Worm (Caenorhabditis elegans) whole organism, L4 larva: Measurements from ENCODE around the gene spp-20.

Experiments
- D1046.2 ChIP-seq: fragments of 200-800 bp; sonication (Bioruptor generic); IDR thresholded peaks from 2 replicates; pipeline ENCODE4 v1.3.6; 2022; ENCODE audit warnings: missing genetic modification characterization, missing compliant biosample characterization
- F10B5.3 ChIP-seq: sonication (generic microtip); optimal IDR thresholded peaks from 2 replicates; lab custom pipeline; 2016; ENCODE audit warnings: mild to moderate bottlenecking, missing genetic modification characterization, missing compliant biosample characterization
- F49E8.2 ChIP-seq: sonication (generic microtip); optimal IDR thresholded peaks from 2 replicates; lab custom pipeline; 2016; ENCODE audit warnings: missing compliant biosample characterization, mild to moderate bottlenecking, missing genetic modification characterization, borderline replicate concordance
- T26A8.4 ChIP-seq: fragments of 200-800 bp; sonication (Bioruptor generic); IDR thresholded peaks from 2 replicates; pipeline ENCODE4 v1.3.6; 2022; ENCODE audit warnings: missing genetic modification characterization, missing compliant biosample characterization
- ZK337.2 ChIP-seq: fragments of 200-800 bp; sonication (Bioruptor generic); IDR thresholded peaks from 2 replicates; pipeline ENCODE4 v1.3.6; 2022; ENCODE audit warnings: missing genetic modification reagents, missing genetic modification characterization, missing compliant biosample characterization
- aha-1 ChIP-seq: fragments of 150-350 bp; peaks from one replicate; lab custom pipeline; 2014; ENCODE audit warnings: missing biosample characterization, missing genetic modification characterization
- aly-2 ChIP-seq: sonication (generic microtip); optimal IDR thresholded peaks from 2 replicates; lab custom pipeline; 2018; ENCODE audit warnings: missing biosample characterization, missing genetic modification characterization
- attf-4 ChIP-seq: sonication (generic microtip); optimal IDR thresholded peaks from 3 replicates; lab custom pipeline; 2017; ENCODE audit warnings: missing biosample characterization, missing genetic modification characterization
- ceh-20 ChIP-seq: fragments of 200-800 bp; sonication (Bioruptor generic); IDR thresholded peaks from 2 replicates; pipeline ENCODE4 v1.3.6; 2022; ENCODE audit warnings: missing genetic modification reagents, missing genetic modification characterization, missing compliant biosample characterization
- ceh-28 ChIP-seq: fragments of 150-350 bp; optimal IDR thresholded peaks from 2 replicates; lab custom pipeline; 2014; ENCODE audit warnings: missing biosample characterization, missing genetic modification reagents, missing genetic modification characterization
- ceh-44 ChIP-seq: fragments of 200-800 bp; sonication (Bioruptor generic); IDR thresholded peaks from 2 replicates; pipeline ENCODE4 v1.3.6; 2022; ENCODE audit warnings: missing genetic modification reagents, missing genetic modification characterization, missing compliant biosample characterization
- ceh-62 ChIP-seq: sonication (generic microtip); optimal IDR thresholded peaks from 2 replicates; lab custom pipeline; 2017; ENCODE audit warnings: missing biosample characterization, missing genetic modification characterization
- ces-1 ChIP-seq: fragments of 150-350 bp; sonication (generic microtip); optimal IDR thresholded peaks from 4 replicates; lab custom pipeline; 2014; ENCODE audit warnings: missing biosample characterization, missing genetic modification reagents, missing genetic modification characterization
- cey-2 ChIP-seq: sonication (generic microtip); optimal IDR thresholded peaks from 3 replicates; lab custom pipeline; 2017; ENCODE audit warnings: missing genetic modification characterization, mild to moderate bottlenecking, missing compliant biosample characterization, antibody characterized with exemption, borderline replicate concordance; ENCODE audit not compliant: insufficient read depth
- daf-8 ChIP-seq: fragments of 200-800 bp; sonication (Bioruptor generic); IDR thresholded peaks from 2 replicates; pipeline ENCODE4 v1.3.6; 2022; ENCODE audit warnings: missing genetic modification characterization, missing compliant biosample characterization
- dmd-6 ChIP-seq: fragments of 200-800 bp; sonication (Bioruptor generic); IDR thresholded peaks from 2 replicates; pipeline ENCODE4 v1.3.6; 2022; ENCODE audit warnings: missing genetic modification reagents, missing genetic modification characterization, missing compliant biosample characterization
- dmd-8 ChIP-seq: fragments of 200-800 bp; sonication (Bioruptor generic); IDR thresholded peaks from 2 replicates; pipeline ENCODE4 v1.3.6; 2022; ENCODE audit warnings: missing genetic modification characterization, missing compliant biosample characterization
- dmd-9 ChIP-seq: fragments of 200-800 bp; sonication (Bioruptor generic); IDR thresholded peaks from 2 replicates; pipeline ENCODE4 v1.3.6; 2022; ENCODE audit warnings: missing genetic modification reagents, missing genetic modification characterization, missing compliant biosample characterization
- dpl-1 ChIP-seq: fragments of 150-350 bp; optimal IDR thresholded peaks from 2 replicates; lab custom pipeline; 2014; ENCODE audit warnings: missing biosample characterization, missing genetic modification reagents, missing genetic modification characterization
- dve-1 ChIP-seq: sonication (generic microtip); optimal IDR thresholded peaks from 2 replicates; lab custom pipeline; 2017; ENCODE audit warnings: antibody characterized with exemption, mild to moderate bottlenecking, missing genetic modification characterization, missing compliant biosample characterization; ENCODE audit not compliant: insufficient read depth
- fkh-10 ChIP-seq: fragments of 150-350 bp; optimal IDR thresholded peaks from 2 replicates; lab custom pipeline; 2014; ENCODE audit warnings: missing biosample characterization, missing genetic modification reagents, missing genetic modification characterization
- fos-1 ChIP-seq: fragments of 150-350 bp; optimal IDR thresholded peaks from 2 replicates; lab custom pipeline; 2014; ENCODE audit warnings: missing biosample characterization, missing genetic modification characterization
- hif-1 ChIP-seq, 2 experiments: sonication (generic microtip); optimal IDR thresholded peaks; 2 replicates each; lab custom pipeline; 2016 to 2017; ENCODE audit warnings: missing compliant biosample characterization in 2 of 2, missing genetic modification characterization in 2 of 2, missing genetic modification reagents in 2 of 2, missing genotype in 2 of 2, mild to moderate bottlenecking in 1 of 2
- lim-7 ChIP-seq: fragments of 200-800 bp; sonication (Bioruptor generic); IDR thresholded peaks from 2 replicates; pipeline ENCODE4 v1.3.6; 2022; ENCODE audit warnings: missing genetic modification characterization, missing compliant biosample characterization
- lin-1 ChIP-seq: fragments of 200-800 bp; sonication (Bioruptor generic); IDR thresholded peaks from 2 replicates; pipeline ENCODE4 v1.3.6; 2022; ENCODE audit warnings: missing genetic modification reagents, missing genetic modification characterization, missing compliant biosample characterization
- lin-13 ChIP-seq: fragments of 150-350 bp; optimal IDR thresholded peaks from 2 replicates; lab custom pipeline; 2014; ENCODE audit warnings: missing biosample characterization, missing genetic modification reagents, missing genetic modification characterization
- lin-15B ChIP-seq: fragments of 150-350 bp; sonication (generic microtip); optimal IDR thresholded peaks from 3 replicates; lab custom pipeline; 2014; ENCODE audit warnings: missing biosample characterization, missing genetic modification characterization
- lin-29 ChIP-seq: fragments of 200-800 bp; sonication (Bioruptor generic); IDR thresholded peaks from 2 replicates; pipeline ENCODE4 v1.3.6; 2022; ENCODE audit warnings: missing genetic modification reagents, missing genetic modification characterization, missing compliant biosample characterization
- lin-39 ChIP-seq: fragments of 150-350 bp; optimal IDR thresholded peaks from 2 replicates; lab custom pipeline; 2014; ENCODE audit warnings: missing biosample characterization, missing genetic modification reagents, missing genetic modification characterization
- madf-5 ChIP-seq, 2 experiments: fragments of 200-800 bp; sonication (Bioruptor generic); IDR thresholded peaks; 2 replicates each; pipeline ENCODE4 v1.3.6; 2022; ENCODE audit warnings: missing compliant biosample characterization in 2 of 2, missing genetic modification characterization in 2 of 2
- mdt-29 ChIP-seq: fragments of 200-800 bp; sonication (Bioruptor generic); IDR thresholded peaks from 2 replicates; pipeline ENCODE4 v1.3.6; 2022; ENCODE audit warnings: missing genetic modification reagents, missing genetic modification characterization, missing compliant biosample characterization
- mep-1 ChIP-seq: fragments of 150-350 bp; sonication (generic microtip); optimal IDR thresholded peaks from 3 replicates; lab custom pipeline; 2014; ENCODE audit warnings: missing biosample characterization, missing genetic modification characterization
- mxl-3 ChIP-seq: fragments of 200-800 bp; sonication (Bioruptor generic); optimal IDR thresholded peaks from 2 replicates; lab custom pipeline; 2018; ENCODE audit warnings: mild to moderate bottlenecking, missing genetic modification characterization, missing compliant biosample characterization
- nhr-10 ChIP-seq: fragments of 150-350 bp; optimal IDR thresholded peaks from 2 replicates; lab custom pipeline; 2014; ENCODE audit warnings: missing biosample characterization, missing genetic modification characterization
- nhr-102 ChIP-seq: sonication (generic microtip); optimal IDR thresholded peaks from 2 replicates; lab custom pipeline; 2016; ENCODE audit warnings: mild to moderate bottlenecking, missing genetic modification characterization, moderate library complexity, missing compliant biosample characterization
- nhr-237 ChIP-seq: sonication (generic microtip); optimal IDR thresholded peaks from 2 replicates; lab custom pipeline; 2017; ENCODE audit warnings: missing biosample characterization, missing genetic modification characterization
- nhr-28 ChIP-seq: fragments of 150-350 bp; optimal IDR thresholded peaks from 2 replicates; lab custom pipeline; 2014; ENCODE audit warnings: missing biosample characterization, missing genetic modification characterization
- nhr-41 ChIP-seq: fragments of 200-800 bp; sonication (Bioruptor generic); IDR thresholded peaks from 2 replicates; pipeline ENCODE4 v1.3.6; 2022; ENCODE audit warnings: missing genetic modification reagents, missing genetic modification characterization, missing compliant biosample characterization
- nhr-77 ChIP-seq: fragments of 150-350 bp; optimal IDR thresholded peaks from 2 replicates; lab custom pipeline; 2014; ENCODE audit warnings: missing biosample characterization, missing genetic modification characterization
- pha-4 ChIP-seq, 2 experiments: fragments of 150-350 bp in 1 of 2; fragments of 200-800 bp in 1 of 2; sonication (Bioruptor generic) in 1 of 2; IDR thresholded peaks in 1 of 2; optimal IDR thresholded peaks in 1 of 2; 2 replicates each; pipeline versions ENCODE4 v1.3.6 to Lab custom; 2014 to 2022; ENCODE audit warnings: missing genetic modification characterization in 2 of 2, missing genetic modification reagents in 2 of 2, missing biosample characterization in 1 of 2, missing compliant biosample characterization in 1 of 2
- pqm-1 ChIP-seq: sonication (generic microtip); optimal IDR thresholded peaks from 2 replicates; lab custom pipeline; 2017; ENCODE audit warnings: missing biosample characterization, missing genetic modification characterization
- sdz-12 ChIP-seq: fragments of 200-800 bp; sonication (Bioruptor generic); optimal IDR thresholded peaks from 2 replicates; lab custom pipeline; 2018; ENCODE audit warnings: mild to moderate bottlenecking, missing genetic modification characterization, missing compliant biosample characterization
- set-16 ChIP-seq: fragments of 200-800 bp; sonication (Bioruptor generic); IDR thresholded peaks from 2 replicates; pipeline ENCODE4 v1.3.6; 2022; ENCODE audit warnings: missing genetic modification reagents, missing genetic modification characterization, missing compliant biosample characterization
- skn-1 ChIP-seq: fragments of 150-350 bp; optimal IDR thresholded peaks from 2 replicates; lab custom pipeline; 2014; ENCODE audit warnings: missing biosample characterization, missing genetic modification characterization
- spr-3 ChIP-seq: fragments of 200-800 bp; sonication (Bioruptor generic); optimal IDR thresholded peaks from 2 replicates; lab custom pipeline; 2018; ENCODE audit warnings: mild to moderate bottlenecking, missing genetic modification characterization, missing compliant biosample characterization
- tra-1 ChIP-seq: fragments of 200-800 bp; sonication (Bioruptor generic); IDR thresholded peaks from 2 replicates; pipeline ENCODE4 v1.3.6; 2022; ENCODE audit warnings: missing genetic modification reagents, missing genetic modification characterization, missing compliant biosample characterization
- unc-39 ChIP-seq: sonication (generic microtip); optimal IDR thresholded peaks from 2 replicates; lab custom pipeline; 2017; ENCODE audit warnings: missing biosample characterization, missing genetic modification characterization
- unc-62 ChIP-seq, 3 experiments: fragments of 150-350 bp in 1 of 3; sonication (generic microtip); optimal IDR thresholded peaks in 2 of 3; peaks in 1 of 3; 1 replicate in 1 of 3; 2 replicates in 2 of 3; lab custom pipeline; 2014 to 2017; ENCODE audit warnings: missing biosample characterization in 3 of 3, missing genetic modification characterization in 3 of 3, missing genetic modification reagents in 3 of 3, missing genotype in 1 of 3
- zag-1 ChIP-seq: fragments of 150-350 bp; optimal IDR thresholded peaks from 2 replicates; lab custom pipeline; 2014; ENCODE audit warnings: missing biosample characterization, missing genetic modification characterization
- zip-2 ChIP-seq: fragments of 150-350 bp; optimal IDR thresholded peaks from 2 replicates; lab custom pipeline; 2014; ENCODE audit warnings: missing biosample characterization, missing genetic modification characterization
- ztf-7 ChIP-seq: fragments of 150-350 bp; optimal IDR thresholded peaks from 2 replicates; lab custom pipeline; 2014; ENCODE audit warnings: missing biosample characterization, missing genetic modification characterization

The spp-20 gene

ce11 chrV:6514887-6515324, 43.1 kb downstream of the spp-20 start, which contains the start of gene dpy-11 (continued):
- TF ChIP-seq set-16 (GFP tag; lab: Robert Waterston, UW) (no peak), attf-4 (no peak), nhr-41 (no peak), nhr-10 (no peak), dpl-1 (GFP tag; lab: Kevin White, UChicago) (no peak), cey-2 (tag; lab: Kevin White, UChicago) (no peak), mdt-29 (GFP tag; lab: Robert Waterston, UW) (peak; percentile 49; the same call in 1 of the 2 replicates), hif-1 (tag; optimal IDR thresholded peaks at IDR 0.05; lab: Kevin White, UChicago) (peak in 1 of 2 experiments; percentile 20), tra-1 (GFP tag; lab: Robert Waterston, UW) (0 out of 2 replicates have a peak, but pooled peaks have one; percentile 48), nhr-77 (tag; lab: Kevin White, UChicago) (peak; percentile 39), ztf-7 (tag; lab: Kevin White, UChicago) (no peak), lin-15B (no peak), D1046.2 (GFP tag; lab: Robert Waterston, UW) (no peak), lin-1 (0 out of 2 replicates have a peak, but pooled peaks have one; percentile 15), aha-1 (tag; lab: Kevin White, UChicago) (peak; percentile 98), T26A8.4 (peak; percentile 81), dmd-9 (GFP tag; lab: Robert Waterston, UW) (no peak), spr-3 (peak; percentile 12), ceh-20 (GFP tag; lab: Robert Waterston, UW) (no peak), pqm-1 (no peak), ceh-44 (no peak), nhr-28 (tag; lab: Kevin White, UChicago) (peak; percentile 36), lim-7 (GFP tag; lab: Robert Waterston, UW) (0 out of 2 replicates have a peak, but pooled peaks have one; percentile 18), madf-5 (GFP tag; IDR thresholded peaks at IDR 0.05; lab: Robert Waterston, UW) (no peak), ZK337.2 (peak; percentile 35; the same call in 1 of the 2 replicates), zag-1 (tag; lab: Kevin White, UChicago) (no peak), sdz-12 (GFP tag; lab: Kevin White, UChicago) (peak; percentile 90), dmd-8 (GFP tag; lab: Robert Waterston, UW) (no peak), mep-1 (tag; lab: Kevin White, UChicago) (peak; percentile 81), fkh-10 (GFP tag; lab: Kevin White, UChicago) (no peak), nhr-102 (peak; percentile 29), fos-1 (no peak), lin-13 (GFP tag; lab: Kevin White, UChicago) (peak; percentile 49), mxl-3 (GFP tag; lab: Kevin White, UChicago) (peak; percentile 75), unc-39 (no peak), lin-39 (tag; lab: Kevin White, UChicago) (no peak), dve-1 (tag; lab: Kevin White, UChicago) (peak; percentile 57), zip-2 (no peak), nhr-237 (no peak), dmd-6 (GFP tag; lab: Robert Waterston, UW) (peak; percentile 45), ceh-28 (tag; lab: Kevin White, UChicago) (no peak), aly-2 (tag; lab: Kevin White, UChicago) (no peak), ces-1 (no peak), F49E8.2 (tag; lab: Kevin White, UChicago) (no peak), daf-8 (GFP tag; lab: Robert Waterston, UW) (no peak), unc-62 (GFP tag; optimal IDR thresholded peaks at IDR 0.05 in 1 of 2; lab: Kevin White, UChicago) (no peak), unc-62 (tag; optimal IDR thresholded peaks at IDR 0.05; lab: Kevin White, UChicago) (no peak), pha-4 (GFP tag; IDR thresholded peaks at IDR 0.05; lab: Robert Waterston, UW) (no peak), pha-4 (tag; optimal IDR thresholded peaks at IDR 0.05; lab: Kevin White, UChicago) (no peak), ceh-62 (no peak), F10B5.3 (tag; lab: Kevin White, UChicago) (no peak), lin-29 (GFP tag; lab: Robert Waterston, UW) (no peak), skn-1 (tag; lab: Kevin White, UChicago) (no peak)
